Worm (Caenorhabditis elegans): ENCODE measurements around the gene flr-1.

flr-1 gene

DNA sequence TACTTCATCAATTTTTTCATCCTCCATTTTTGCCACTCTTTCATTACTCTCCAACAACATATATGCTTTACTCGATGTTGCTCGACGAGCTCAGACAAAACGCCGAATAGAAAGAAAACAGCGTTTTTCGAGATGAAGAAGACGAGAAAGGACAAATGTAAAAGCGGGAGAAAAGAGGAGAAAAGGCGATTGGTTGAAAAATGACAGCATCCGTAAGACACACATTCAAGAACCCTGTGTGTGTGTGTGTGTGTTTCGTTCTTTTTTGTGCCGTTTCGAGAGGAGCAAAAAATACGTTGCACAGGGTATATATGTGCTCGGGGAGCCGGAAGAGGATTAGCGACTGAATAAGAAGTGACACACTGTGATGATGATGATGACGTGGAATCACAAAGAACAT is 37.4 kb upstream of the flr-1 start:
- TF ChIP-seq F13C5.2 (tag; optimal IDR thresholded peaks at IDR 0.05) (no peak), aly-1 (tag; optimal IDR thresholded peaks at IDR 0.05) (no peak), hmbx-1 (tag; optimal IDR thresholded peaks at IDR 0.05) (no peak), hnd-1 (tag; optimal IDR thresholded peaks at IDR 0.05) (no peak), flt-1 (GFP tag; IDR thresholded peaks at IDR 0.05) (no peak), ceh-36 (tag; optimal IDR thresholded peaks at IDR 0.05) (no peak), tbx-11 (GFP tag; IDR thresholded peaks at IDR 0.05) (no peak), scrt-1 (GFP tag; IDR thresholded peaks at IDR 0.05) (no peak), ama-1 (optimal IDR thresholded peaks at IDR 0.05) (no peak), ceh-13 (GFP tag; optimal IDR thresholded peaks at IDR 0.05) (no peak), ets-7 (tag; optimal IDR thresholded peaks at IDR 0.05) (no peak)

DNA sequence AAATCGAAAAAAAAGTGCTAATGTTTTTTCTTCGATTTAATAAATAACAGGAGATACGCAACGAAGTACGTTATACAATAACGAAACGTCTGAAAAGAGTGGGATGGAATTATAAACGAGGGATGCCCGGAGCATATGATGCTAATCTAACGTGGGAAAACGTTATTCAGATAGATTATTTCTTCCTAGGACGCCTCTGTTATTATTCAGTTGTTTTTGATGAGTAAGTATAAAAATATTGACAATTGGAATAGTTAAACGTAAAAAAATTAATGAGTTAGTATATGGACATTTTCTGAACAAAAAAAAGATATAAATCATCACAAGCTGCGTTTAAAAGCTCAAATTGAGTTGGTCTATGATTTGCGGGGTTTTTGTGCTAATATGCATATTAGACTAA is 28.5 kb upstream of the flr-1 start, which contains the start of gene srd-51:
TSS of gene srd-51 (minus strand) at position 101 of the 400 bp plus-strand sequence.
- TF ChIP-seq tra-4 (tag; optimal IDR thresholded peaks at IDR 0.05) (no peak), sea-1 (GFP tag; conservative IDR thresholded peaks at IDR 0.05) (no peak), pes-1 (GFP tag; IDR thresholded peaks at IDR 0.05) (no peak), F13C5.2 (tag; optimal IDR thresholded peaks at IDR 0.05) (no peak), ceh-13 (GFP tag; optimal IDR thresholded peaks at IDR 0.05) (no peak), hmg-4 (GFP tag; optimal IDR thresholded peaks at IDR 0.05) (no peak), hmbx-1 (tag; optimal IDR thresholded peaks at IDR 0.05) (no peak), ceh-36 (tag; optimal IDR thresholded peaks at IDR 0.05) (no peak), flt-1 (GFP tag; IDR thresholded peaks at IDR 0.05) (no peak), ama-1 (optimal IDR thresholded peaks at IDR 0.05) (no peak), scrt-1 (GFP tag; IDR thresholded peaks at IDR 0.05) (no peak), ets-7 (tag; optimal IDR thresholded peaks at IDR 0.05) (no peak), B0310.2 (tag; optimal IDR thresholded peaks at IDR 0.05) (no peak), hnd-1 (tag; optimal IDR thresholded peaks at IDR 0.05) (no peak), tbx-37 (GFP tag; conservative IDR thresholded peaks at IDR 0.05) (no peak), aly-1 (tag; optimal IDR thresholded peaks at IDR 0.05) (no peak), tbx-11 (GFP tag; IDR thresholded peaks at IDR 0.05) (no peak)

ce11 chrX:13481704-13482103 is 25.4 kb upstream of the flr-1 start, which contains the start of gene srd-50:
TSS of gene srd-50 (minus strand) at chrX:13481804.
- TF ChIP-seq hmbx-1 (tag; optimal IDR thresholded peaks at IDR 0.05): no peak
- TF ChIP-seq ama-1 (optimal IDR thresholded peaks at IDR 0.05): no peak
- TF ChIP-seq ceh-13 (GFP tag; optimal IDR thresholded peaks at IDR 0.05): no peak
- TF ChIP-seq tbx-11 (GFP tag; IDR thresholded peaks at IDR 0.05): no peak
- TF ChIP-seq tra-4 (tag; optimal IDR thresholded peaks at IDR 0.05): no peak
- no peak for TF ChIP-seq aly-1 (tag; optimal IDR thresholded peaks at IDR 0.05)
- no peak for TF ChIP-seq sea-1 (GFP tag; conservative IDR thresholded peaks at IDR 0.05)
- TF ChIP-seq pes-1 (GFP tag; IDR thresholded peaks at IDR 0.05): no peak
- TF ChIP-seq ets-7 (tag; optimal IDR thresholded peaks at IDR 0.05): no peak
- TF ChIP-seq tbx-37 (GFP tag; conservative IDR thresholded peaks at IDR 0.05): no peak
- no peak for TF ChIP-seq scrt-1 (GFP tag; IDR thresholded peaks at IDR 0.05)
- TF ChIP-seq hmg-4 (GFP tag; optimal IDR thresholded peaks at IDR 0.05): no peak

DNA sequence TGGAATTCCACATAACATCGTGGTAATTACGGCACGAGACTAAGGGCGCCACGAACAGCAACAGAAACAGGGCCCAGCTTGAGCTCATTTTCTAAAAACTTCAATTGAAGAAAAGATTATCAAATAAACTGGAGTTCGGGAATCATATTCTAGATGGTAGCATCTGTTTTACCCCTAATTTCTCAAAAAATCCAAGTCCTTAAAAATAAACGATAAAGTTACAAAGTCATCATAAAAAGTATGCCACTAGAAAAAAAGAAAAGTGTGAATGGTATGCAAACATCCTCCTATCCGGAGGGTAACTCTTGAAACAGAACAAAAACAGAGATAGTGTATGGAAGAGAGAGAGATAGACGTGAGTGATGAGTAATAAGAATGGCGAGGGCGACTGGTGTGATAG is 21.0 kb upstream of the flr-1 start, which contains the start of gene efn-3:
TSS of gene efn-3 (minus strand) at position 101 of the 400 bp plus-strand sequence.
- TF ChIP-seq tra-4 (tag; optimal IDR thresholded peaks at IDR 0.05) (no peak), B0310.2 (tag; optimal IDR thresholded peaks at IDR 0.05) (no peak), aly-1 (tag; optimal IDR thresholded peaks at IDR 0.05) (no peak), tbx-37 (GFP tag; conservative IDR thresholded peaks at IDR 0.05) (no peak), pes-1 (GFP tag; IDR thresholded peaks at IDR 0.05) (no peak), hnd-1 (tag; optimal IDR thresholded peaks at IDR 0.05) (no peak)

- TF ChIP-seq hmbx-1 (tag; optimal IDR thresholded peaks at IDR 0.05) (no peak), pes-1 (GFP tag; IDR thresholded peaks at IDR 0.05) (no peak), tbx-11 (GFP tag; IDR thresholded peaks at IDR 0.05) (no peak), B0310.2 (tag; optimal IDR thresholded peaks at IDR 0.05) (no peak), ama-1 (optimal IDR thresholded peaks at IDR 0.05) (no peak)
Measured at ce11 chrX:13471855-13472254, 15.5 kb upstream of the flr-1 start, which contains the start of gene tre-4. TSS of gene tre-4 (plus strand) at chrX:13472155.

DNA sequence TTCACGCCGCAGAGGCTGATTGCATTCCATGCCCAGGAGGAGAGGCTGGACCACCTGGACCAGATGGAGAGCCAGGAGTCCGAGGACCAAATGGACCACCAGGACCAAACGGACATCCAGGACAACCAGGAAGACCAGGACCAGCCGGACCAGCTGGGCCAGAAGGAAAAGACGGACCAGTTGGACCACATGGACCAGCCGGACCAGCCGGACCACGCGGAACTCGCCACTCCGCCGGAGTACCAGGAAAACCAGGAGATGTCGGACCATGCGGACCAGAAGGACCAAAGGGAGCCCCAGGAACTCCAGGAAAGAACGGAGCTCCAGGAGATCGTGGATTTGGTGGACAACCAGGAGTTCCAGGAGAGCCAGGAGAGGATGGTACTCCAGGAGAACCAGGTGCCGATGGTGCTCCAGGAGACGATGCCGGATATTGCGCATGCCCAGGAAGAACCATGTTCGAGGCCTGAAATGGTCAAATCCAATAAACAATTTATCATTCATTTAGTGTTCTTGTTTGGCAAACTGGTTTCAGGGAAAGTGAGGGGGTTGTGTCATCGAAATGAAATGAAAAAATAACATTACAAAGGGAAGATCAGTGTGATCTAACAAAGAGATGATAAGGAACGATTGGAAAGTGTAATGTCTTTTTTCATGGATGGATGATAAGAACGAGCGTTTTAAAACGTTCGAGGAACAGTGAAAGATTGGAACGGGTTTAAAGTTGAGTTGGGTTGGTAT is 13.7 kb upstream of the flr-1 start:
- TF ChIP-seq ama-1 (optimal IDR thresholded peaks at IDR 0.05): no peak
- TF ChIP-seq aly-1 (tag; optimal IDR thresholded peaks at IDR 0.05): peak; percentile 24

DNA sequence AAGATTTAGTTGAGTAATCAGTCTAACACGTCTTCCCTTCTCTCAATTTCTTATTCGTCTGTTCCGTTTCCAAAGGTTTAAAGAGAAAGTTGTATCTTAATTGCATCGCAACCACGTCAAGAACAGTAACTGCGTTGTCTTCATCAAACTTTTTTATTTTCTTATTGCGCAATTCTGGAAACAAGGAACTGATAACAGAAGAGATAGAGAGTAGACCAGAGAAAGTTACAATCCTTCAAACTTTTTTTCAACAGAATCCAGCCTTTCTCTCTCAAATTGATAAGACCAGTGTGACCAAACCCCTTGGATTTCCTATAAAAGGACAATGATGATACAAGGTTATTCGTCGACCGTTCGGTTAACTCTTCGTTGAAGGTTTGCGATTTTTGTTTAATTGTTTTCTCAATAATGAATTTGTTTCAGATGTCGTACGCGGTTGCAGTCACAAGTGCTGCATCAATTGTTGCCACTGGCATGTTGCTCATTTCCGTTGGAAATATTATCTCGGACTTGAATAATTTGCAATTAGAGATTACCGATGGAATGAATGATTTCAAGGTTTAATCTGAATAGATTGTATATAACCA is 12.8 kb upstream of the flr-1 start, which contains the start of gene col-184:
TSS of gene col-184 (plus strand) at position 409 of the 587 bp plus-strand sequence.
- no peak for TF ChIP-seq ama-1 (optimal IDR thresholded peaks at IDR 0.05)
- TF ChIP-seq F13C5.2 (tag; optimal IDR thresholded peaks at IDR 0.05): no peak
- no peak for TF ChIP-seq hmg-4 (GFP tag; optimal IDR thresholded peaks at IDR 0.05)
- TF ChIP-seq tbx-11 (GFP tag; IDR thresholded peaks at IDR 0.05): no peak
- no peak for TF ChIP-seq sea-1 (GFP tag; conservative IDR thresholded peaks at IDR 0.05)
- no peak for TF ChIP-seq ceh-13 (GFP tag; optimal IDR thresholded peaks at IDR 0.05)
- TF ChIP-seq B0310.2 (tag; optimal IDR thresholded peaks at IDR 0.05): no peak
- no peak for TF ChIP-seq hnd-1 (tag; optimal IDR thresholded peaks at IDR 0.05)
- TF ChIP-seq flt-1 (GFP tag; IDR thresholded peaks at IDR 0.05): no peak
- TF ChIP-seq ceh-36 (tag; optimal IDR thresholded peaks at IDR 0.05): no peak
- no peak for TF ChIP-seq pes-1 (GFP tag; IDR thresholded peaks at IDR 0.05)
- TF ChIP-seq scrt-1 (GFP tag; IDR thresholded peaks at IDR 0.05): no peak
- no peak for TF ChIP-seq tbx-37 (GFP tag; conservative IDR thresholded peaks at IDR 0.05)
- TF ChIP-seq ets-7 (tag; optimal IDR thresholded peaks at IDR 0.05): no peak
- TF ChIP-seq tra-4 (tag; optimal IDR thresholded peaks at IDR 0.05): no peak
- no peak for TF ChIP-seq hmbx-1 (tag; optimal IDR thresholded peaks at IDR 0.05)
- no peak for TF ChIP-seq aly-1 (tag; optimal IDR thresholded peaks at IDR 0.05)
